Worm (Caenorhabditis elegans): Measurements from ENCODE around the gene srx-87.
A peak's percentile ranks its signal among the peaks of the same experiment; 100 is the strongest.

Gene srx-87

ce11 chrV:11531831-11532534, 32.7 kb upstream of the srx-87 start (continued):
- TF ChIP-seq sox-4 (tag; optimal IDR thresholded peaks at IDR 0.05) (no peak), fkh-6 (tag; optimal IDR thresholded peaks at IDR 0.05) (no peak), dmd-4 (tag; optimal IDR thresholded peaks at IDR 0.05; ENCODE audit: borderline replicate concordance) (no peak), ceh-31 (tag; optimal IDR thresholded peaks at IDR 0.05) (peak; percentile 44), C38D4.7 (GFP tag; optimal IDR thresholded peaks at IDR 0.05) (no peak), ceh-30 (tag; optimal IDR thresholded peaks at IDR 0.05) (no peak), pag-3 (tag; optimal IDR thresholded peaks at IDR 0.05; ENCODE audit: borderline replicate concordance) (no peak), syd-9 (tag; optimal IDR thresholded peaks at IDR 0.05) (no peak), eyg-1 (tag; optimal IDR thresholded peaks at IDR 0.05) (no peak), ceh-34 (tag; optimal IDR thresholded peaks at IDR 0.05) (no peak), rnt-1 (tag; optimal IDR thresholded peaks at IDR 0.05) (peak; percentile 55), hlh-30 (tag; optimal IDR thresholded peaks at IDR 0.05; ENCODE audit: insufficient read depth) (peak; percentile 32), pax-1 (tag; optimal IDR thresholded peaks at IDR 0.05) (no peak), fkh-10 (GFP tag; optimal IDR thresholded peaks at IDR 0.05) (no peak), che-1 (tag; optimal IDR thresholded peaks at IDR 0.05) (no peak), pat-9 (tag; optimal IDR thresholded peaks at IDR 0.05) (no peak), unc-3 (GFP tag; conservative IDR thresholded peaks at IDR 0.05) (no peak), unc-3 (tag; optimal IDR thresholded peaks at IDR 0.05) (no peak), gmeb-2 (tag; optimal IDR thresholded peaks at IDR 0.05) (no peak), ceh-9 (tag; optimal IDR thresholded peaks at IDR 0.05) (no peak), tbx-2 (tag; optimal IDR thresholded peaks at IDR 0.05) (peak; percentile 55), pha-2 (tag; optimal IDR thresholded peaks at IDR 0.05) (no peak), ceh-2 (tag; optimal IDR thresholded peaks at IDR 0.05) (no peak), sox-2 (GFP tag; IDR thresholded peaks at IDR 0.05) (no peak), hlh-8 (tag; optimal IDR thresholded peaks at IDR 0.05) (peak; percentile 92), unc-55 (GFP tag; optimal IDR thresholded peaks at IDR 0.05) (peak; percentile 29), mec-3 (tag; optimal IDR thresholded peaks at IDR 0.05; ENCODE audit: borderline replicate concordance) (no peak), tbx-7 (tag; optimal IDR thresholded peaks at IDR 0.05) (no peak), nhr-232 (tag; optimal IDR thresholded peaks at IDR 0.05) (no peak), elt-2 (tag; optimal IDR thresholded peaks at IDR 0.05) (no peak), ceh-14 (tag; optimal IDR thresholded peaks at IDR 0.05) (no peak)

- TF ChIP-seq ceh-30 (tag; optimal IDR thresholded peaks at IDR 0.05) (no peak), C08G9.2 (tag; optimal IDR thresholded peaks at IDR 0.05) (no peak), ceh-14 (tag; optimal IDR thresholded peaks at IDR 0.05) (no peak), hlh-6 (tag; optimal IDR thresholded peaks at IDR 0.05) (no peak), unc-55 (GFP tag; optimal IDR thresholded peaks at IDR 0.05) (no peak), hlh-15 (tag; optimal IDR thresholded peaks at IDR 0.05) (no peak), mec-3 (tag; optimal IDR thresholded peaks at IDR 0.05; ENCODE audit: borderline replicate concordance) (no peak), nhr-11 (tag; optimal IDR thresholded peaks at IDR 0.05) (no peak), ref-2 (tag; optimal IDR thresholded peaks at IDR 0.05) (no peak), ceh-31 (tag; optimal IDR thresholded peaks at IDR 0.05) (no peak), fkh-6 (tag; optimal IDR thresholded peaks at IDR 0.05) (no peak), pha-4 (tag; optimal IDR thresholded peaks at IDR 0.05) (no peak), lim-6 (tag; optimal IDR thresholded peaks at IDR 0.05) (no peak), npax-4 (tag; optimal IDR thresholded peaks at IDR 0.05) (no peak), pax-1 (tag; optimal IDR thresholded peaks at IDR 0.05) (no peak), lin-11 (tag; optimal IDR thresholded peaks at IDR 0.05) (no peak), sdc-2 (tag; optimal IDR thresholded peaks at IDR 0.05) (no peak), fkh-10 (GFP tag; optimal IDR thresholded peaks at IDR 0.05) (no peak), unc-86 (tag; optimal IDR thresholded peaks at IDR 0.05) (no peak)
These were observed 32.2 kb upstream of the srx-87 start for ce11 chrV:11532535-11532853.
